Worm (Caenorhabditis elegans): ENCODE results near the gene sra-1.

- TF ChIP-seq W03F9.2 (tag; optimal IDR thresholded peaks at IDR 0.05), result no peak
- TF ChIP-seq him-1 (tag; optimal IDR thresholded peaks at IDR 0.05), result no peak
- no peak for TF ChIP-seq dao-5 (tag; optimal IDR thresholded peaks at IDR 0.05)
These were observed 4.6 kb downstream of the sra-1 start, which contains the start of gene gcy-1 for ce11 chrII:9516836-9517235.
